Fruit fly (Drosophila melanogaster): ENCODE data around the gene mkg-p.

DNA sequence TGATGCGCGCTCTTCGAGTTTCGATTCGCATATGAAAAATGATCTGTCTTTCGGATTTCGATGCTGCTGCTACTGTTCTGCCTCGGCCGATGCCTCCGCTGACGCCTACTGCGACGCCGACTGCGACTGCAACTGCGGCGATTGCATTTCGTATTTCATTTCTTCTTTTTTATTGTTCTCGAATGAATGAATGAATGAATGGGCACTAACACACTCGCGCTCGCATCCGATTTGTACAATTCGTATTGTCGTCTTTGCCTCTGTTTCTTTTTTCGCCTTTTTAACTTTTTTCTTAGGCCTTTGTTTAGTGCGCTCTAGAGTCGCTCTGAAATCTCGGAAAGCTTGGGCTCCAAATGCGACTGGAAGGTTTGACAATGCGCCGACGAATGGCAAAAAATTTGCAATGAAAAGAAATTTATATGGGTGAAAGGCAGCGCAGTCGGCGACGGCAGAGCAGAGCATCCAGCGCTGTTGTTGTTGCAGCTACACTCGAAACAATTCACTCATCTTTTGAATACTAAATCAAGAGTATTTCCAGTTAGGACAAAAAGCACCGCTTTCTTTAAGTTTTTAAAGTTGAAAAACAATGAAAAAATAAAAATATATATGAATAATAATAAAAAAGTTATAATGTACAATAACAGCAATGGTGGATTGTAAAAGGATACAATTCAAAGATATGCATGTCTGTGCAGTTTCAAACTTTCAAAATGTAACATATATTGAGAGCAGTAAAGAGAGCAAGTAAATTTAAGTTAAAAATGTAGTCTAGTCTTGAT is 16.9 kb upstream of the mkg-p start, which contains the start of gene CG32354:
- TF ChIP-seq usp (GFP tag; optimal IDR thresholded peaks at IDR 0.05): no peak
- TF ChIP-seq Dll (optimal IDR thresholded peaks at IDR 0.05): no peak
- TF ChIP-seq pan (optimal IDR thresholded peaks at IDR 0.05): no peak
- no peak for TF ChIP-seq psq (optimal IDR thresholded peaks at IDR 0.05)
